Worm (Caenorhabditis elegans): Measurements from ENCODE around the gene sluh-7.

DNA sequence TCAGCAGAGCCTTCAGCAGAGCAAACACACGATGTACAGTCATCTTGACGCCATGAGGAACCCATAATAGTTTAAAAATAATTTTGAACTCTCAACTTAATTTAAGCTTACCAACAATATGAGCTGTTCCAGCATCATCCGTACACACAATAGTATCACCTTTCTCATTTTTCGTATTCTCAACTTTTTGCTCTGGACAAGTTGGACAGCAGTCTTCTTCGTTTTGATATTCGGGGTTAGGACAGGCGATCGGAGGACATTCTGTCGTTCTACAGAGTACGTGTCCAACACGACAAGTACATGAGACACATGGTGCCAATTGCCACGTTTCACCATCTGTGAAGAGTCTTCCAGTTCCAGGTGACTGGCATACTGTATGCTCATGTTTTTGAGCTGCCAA lies 32.1 kb downstream of the sluh-7 start:
- no peak for TF ChIP-seq W03F9.2 (tag; optimal IDR thresholded peaks at IDR 0.05)
- no peak for TF ChIP-seq him-1 (tag; optimal IDR thresholded peaks at IDR 0.05)
- TF ChIP-seq dao-5 (tag; optimal IDR thresholded peaks at IDR 0.05), result no peak

Data from whole organism, L4/young adult.